Fruit fly (Drosophila melanogaster): Measurements from ENCODE around the gene Ir94h.

Gene Ir94h

dm6 chr3R:23504760-23505159 lies 17.5 kb downstream of the Ir94h start (continued):
- TF ChIP-seq vri (GFP tag; optimal IDR thresholded peaks at IDR 0.05), result peak; percentile 36
- TF ChIP-seq Hr38 (GFP tag; optimal IDR thresholded peaks at IDR 0.05), result no peak
- peak; percentile 54 for TF ChIP-seq Sox102F (GFP tag; optimal IDR thresholded peaks at IDR 0.05)
- peak; percentile 10 for TF ChIP-seq dac (GFP tag; optimal IDR thresholded peaks at IDR 0.05)
- TF ChIP-seq CG7368 (GFP tag; optimal IDR thresholded peaks at IDR 0.05), result no peak
- TF ChIP-seq Met (GFP tag; optimal IDR thresholded peaks at IDR 0.05), result peak; percentile 69
- no peak for TF ChIP-seq CG8319 (GFP tag; optimal IDR thresholded peaks at IDR 0.05)
- TF ChIP-seq CG11762 (GFP tag; optimal IDR thresholded peaks at IDR 0.05; ENCODE audit: insufficient read depth), result peak; percentile 25
- TF ChIP-seq fd85E (GFP tag; optimal IDR thresholded peaks at IDR 0.05), result no peak
- peak; percentile 90 for TF ChIP-seq Eip78C (GFP tag)
- peak; percentile 60; the same call in 2 of the 3 replicates for TF ChIP-seq eg (GFP tag; IDR thresholded peaks at IDR 0.05)
- peak; percentile 69 for TF ChIP-seq esn (GFP tag; optimal IDR thresholded peaks at IDR 0.05)
- peak; percentile 31 for TF ChIP-seq CG4318 (GFP tag; optimal IDR thresholded peaks at IDR 0.05)
- peak; percentile 81 for TF ChIP-seq CG32006 (GFP tag; optimal IDR thresholded peaks at IDR 0.05)
- peak; percentile 49 for TF ChIP-seq Sox14 (GFP tag; optimal IDR thresholded peaks at IDR 0.05)
- TF ChIP-seq Lpt (GFP tag; optimal IDR thresholded peaks at IDR 0.05), result peak; percentile 44
- peak; percentile 22 for TF ChIP-seq CG10631 (GFP tag; optimal IDR thresholded peaks at IDR 0.05)
- no peak for TF ChIP-seq CG6808 (GFP tag; optimal IDR thresholded peaks at IDR 0.05)
- peak; percentile 82 for TF ChIP-seq CG6276 (GFP tag; optimal IDR thresholded peaks at IDR 0.05)
- TF ChIP-seq CG8119 (GFP tag; IDR thresholded peaks at IDR 0.05), result peak; percentile 86

dm6 chr3R:23507376-23507775 lies 20.1 kb downstream of the Ir94h start, which contains the start of gene CG34289:
CG34289 (minus strand) TSS chr3R:23507476.
- TF ChIP-seq vri (GFP tag; optimal IDR thresholded peaks at IDR 0.05), result no peak
- no peak for TF ChIP-seq CG16779 (tag; optimal IDR thresholded peaks at IDR 0.05)
- no peak for TF ChIP-seq Smox (GFP tag; optimal IDR thresholded peaks at IDR 0.05)

dm6 chr3R:23508304-23508703 lies 21.0 kb downstream of the Ir94h start:
- peak; percentile 54 for TF ChIP-seq net (GFP tag; optimal IDR thresholded peaks at IDR 0.05)
- peak; percentile 75 for TF ChIP-seq achi (GFP tag; optimal IDR thresholded peaks at IDR 0.05)
- TF ChIP-seq lz (GFP tag; optimal IDR thresholded peaks at IDR 0.05), result peak; percentile 39
- peak; percentile 61 for TF ChIP-seq Sox15 (GFP tag; optimal IDR thresholded peaks at IDR 0.05)
- TF ChIP-seq acj6 (GFP tag; optimal IDR thresholded peaks at IDR 0.05), result peak; percentile 78
- TF ChIP-seq CG10669 (GFP tag; optimal IDR thresholded peaks at IDR 0.05), result peak; percentile 70
- peak; percentile 53 for TF ChIP-seq vri (GFP tag; optimal IDR thresholded peaks at IDR 0.05)
- TF ChIP-seq CG6276 (GFP tag; optimal IDR thresholded peaks at IDR 0.05), result no peak
- peak; percentile 24 for TF ChIP-seq dsx (GFP tag; optimal IDR thresholded peaks at IDR 0.05; ENCODE audit: poor library complexity, severe bottlenecking)
- TF ChIP-seq CG31627 (GFP tag; optimal IDR thresholded peaks at IDR 0.05), result peak; percentile 47
- TF ChIP-seq dac (GFP tag; optimal IDR thresholded peaks at IDR 0.05), result no peak
- TF ChIP-seq CG4318 (GFP tag; optimal IDR thresholded peaks at IDR 0.05), result no peak
- TF ChIP-seq cyc (GFP tag; optimal IDR thresholded peaks at IDR 0.05), result peak; percentile 57
- peak; percentile 58 for TF ChIP-seq spab (GFP tag; optimal IDR thresholded peaks at IDR 0.05)
- TF ChIP-seq CG3919 (GFP tag; optimal IDR thresholded peaks at IDR 0.05), result peak; percentile 65
- TF ChIP-seq fd85E (GFP tag; optimal IDR thresholded peaks at IDR 0.05), result no peak
- TF ChIP-seq CG6808 (GFP tag; optimal IDR thresholded peaks at IDR 0.05), result peak; percentile 49
- TF ChIP-seq CG6854 (GFP tag; optimal IDR thresholded peaks at IDR 0.05), result peak; percentile 71
- no peak for TF ChIP-seq fkh (GFP tag; optimal IDR thresholded peaks at IDR 0.05)
- peak; percentile 91 for TF ChIP-seq svp (GFP tag)
- no peak for TF ChIP-seq CG16779 (tag; optimal IDR thresholded peaks at IDR 0.05)
- peak; percentile 4 for TF ChIP-seq Lpt (GFP tag; optimal IDR thresholded peaks at IDR 0.05)
- TF ChIP-seq pdm3 (GFP tag; optimal IDR thresholded peaks at IDR 0.05), result peak; percentile 34
- TF ChIP-seq eg (GFP tag; IDR thresholded peaks at IDR 0.05), result peak; percentile 51; the same call in 2 of the 3 replicates
- peak; percentile 78 for TF ChIP-seq CG11762 (GFP tag; optimal IDR thresholded peaks at IDR 0.05; ENCODE audit: insufficient read depth)
- no peak for TF ChIP-seq Ets21C (GFP tag; optimal IDR thresholded peaks at IDR 0.05)
- peak; percentile 61 for TF ChIP-seq CG11902 (GFP tag; optimal IDR thresholded peaks at IDR 0.05)
- TF ChIP-seq fd59A (GFP tag; optimal IDR thresholded peaks at IDR 0.05), result peak; percentile 47
- TF ChIP-seq CG34406 (GFP tag; optimal IDR thresholded peaks at IDR 0.05), result peak; percentile 89
- TF ChIP-seq Gug (GFP tag; IDR thresholded peaks at IDR 0.05), result no peak
- peak; percentile 55 for TF ChIP-seq Blimp-1 (GFP tag; optimal IDR thresholded peaks at IDR 0.05)
- TF ChIP-seq CG3032 (tag; optimal IDR thresholded peaks at IDR 0.05), result peak; percentile 64
- TF ChIP-seq CG8319 (GFP tag; optimal IDR thresholded peaks at IDR 0.05), result peak; percentile 65
- TF ChIP-seq CG32006 (GFP tag; optimal IDR thresholded peaks at IDR 0.05), result peak; percentile 39
- TF ChIP-seq Met (GFP tag; optimal IDR thresholded peaks at IDR 0.05), result peak; percentile 70
- TF ChIP-seq Eip75B (GFP tag; optimal IDR thresholded peaks at IDR 0.05), result peak; percentile 31
- peak; percentile 24 for TF ChIP-seq Sox14 (GFP tag; optimal IDR thresholded peaks at IDR 0.05)
- TF ChIP-seq Eip78C (GFP tag), result peak; percentile 90
- TF ChIP-seq OdsH (GFP tag; optimal IDR thresholded peaks at IDR 0.05), result peak; percentile 72
